Fruit fly (Drosophila melanogaster) whole organism, embryonic: Measurements from ENCODE around the gene GC2.

Experiments used
- Abd-B ChIP-seq: fragments of 200-800 bp; sonication (Bioruptor generic); optimal IDR thresholded peaks from 2 replicates; lab custom pipeline; 2018; ENCODE audit warnings: missing biosample characterization, mild to moderate bottlenecking, missing genetic modification characterization, moderate library complexity
- Bteb2 ChIP-seq: fragments of 200-800 bp; sonication (Bioruptor generic); optimal IDR thresholded peaks from 2 replicates; lab custom pipeline; 2016; ENCODE audit warnings: missing biosample characterization, missing genetic modification characterization
- CG10979 ChIP-seq: fragments of 200-800 bp; sonication (Bioruptor generic); optimal IDR thresholded peaks from 2 replicates; lab custom pipeline; 2018; ENCODE audit warnings: missing biosample characterization, mild to moderate bottlenecking, missing genetic modification characterization, moderate library complexity
- CG11398 ChIP-seq: fragments of 200-800 bp; sonication (Bioruptor generic); optimal IDR thresholded peaks from 2 replicates; lab custom pipeline; 2016; ENCODE audit warnings: missing biosample characterization, missing genetic modification characterization
- CG11456 ChIP-seq: fragments of 200-800 bp; sonication (Bioruptor generic); IDR thresholded peaks from 3 replicates; pipeline ENCODE4 v1.3.6; 2022; ENCODE audit warnings: missing biosample characterization, missing genetic modification characterization
- CG12236 ChIP-seq: fragments of 200-800 bp; sonication (Bioruptor generic); optimal IDR thresholded peaks from 2 replicates; lab custom pipeline; 2016; ENCODE audit warnings: missing biosample characterization, missing genetic modification characterization
- CG12744 ChIP-seq: fragments of 200-800 bp; sonication (Bioruptor generic); optimal IDR thresholded peaks from 2 replicates; lab custom pipeline; 2016; ENCODE audit warnings: missing biosample characterization, missing genetic modification characterization
- CG12769 ChIP-seq: fragments of 200-800 bp; sonication (Bioruptor generic); optimal IDR thresholded peaks from 2 replicates; lab custom pipeline; 2019; ENCODE audit warnings: missing biosample characterization, mild to moderate bottlenecking, missing genetic modification characterization, moderate library complexity
- CG13287 ChIP-seq: fragments of 200-800 bp; sonication (Bioruptor generic); IDR thresholded peaks from 2 replicates; pipeline ENCODE4 v1.3.6; 2022; ENCODE audit warnings: missing biosample characterization, missing genetic modification characterization; ENCODE audit not compliant: partially characterized antibody
- CG14050 ChIP-seq: fragments of 200-800 bp; sonication (Bioruptor generic); IDR thresholded peaks from 3 replicates; pipeline ENCODE4 v1.3.6; 2022; ENCODE audit warnings: missing biosample characterization, missing genetic modification characterization
- CG14710 ChIP-seq: fragments of 200-800 bp; sonication (Bioruptor generic); optimal IDR thresholded peaks from 3 replicates; lab custom pipeline; 2019; ENCODE audit warnings: missing biosample characterization, mild to moderate bottlenecking, missing genetic modification characterization, moderate library complexity
- CG32767 ChIP-seq: fragments of 200-800 bp; sonication (Bioruptor generic); IDR thresholded peaks from 2 replicates; pipeline ENCODE4 v1.3.6; 2022; ENCODE audit warnings: missing biosample characterization, missing genetic modification characterization
- CG3281 ChIP-seq: fragments of 200-800 bp; sonication (Bioruptor generic); optimal IDR thresholded peaks from 3 replicates; lab custom pipeline; 2017; ENCODE audit warnings: missing biosample characterization, mild to moderate bottlenecking, missing genetic modification characterization
- CG9727 ChIP-seq: fragments of 200-800 bp; sonication (Bioruptor generic); optimal IDR thresholded peaks from 3 replicates; lab custom pipeline; 2017; ENCODE audit warnings: missing biosample characterization, mild to moderate bottlenecking, missing genetic modification characterization
- CoRest ChIP-seq: fragments of 200-800 bp; sonication (Bioruptor generic); optimal IDR thresholded peaks from 3 replicates; lab custom pipeline; 2018; ENCODE audit warnings: missing biosample characterization, mild to moderate bottlenecking, missing genetic modification characterization, moderate library complexity
- Dip2 ChIP-seq: fragments of 200-800 bp; sonication (Bioruptor generic); IDR thresholded peaks from 2 replicates; pipeline ENCODE4 v1.3.6; 2022; ENCODE audit warnings: missing biosample characterization, missing genetic modification characterization
- HHEX ChIP-seq: fragments of 200-800 bp; sonication (Bioruptor generic); optimal IDR thresholded peaks from 3 replicates; lab custom pipeline; 2017; ENCODE audit warnings: missing biosample characterization, mild to moderate bottlenecking, missing genetic modification characterization, missing genetic modification reagents
- HLH3B ChIP-seq: fragments of 200-800 bp; sonication (Bioruptor generic); IDR thresholded peaks from 2 replicates; pipeline ENCODE4 v1.3.6; 2022; ENCODE audit warnings: missing biosample characterization, missing genetic modification characterization
- Hsf ChIP-seq: fragments of 200-800 bp; sonication (Bioruptor generic); optimal IDR thresholded peaks from 3 replicates; lab custom pipeline; 2016; ENCODE audit warnings: missing biosample characterization, missing genetic modification characterization
- Pdp1 ChIP-seq, 2 experiments: fragments of 200-800 bp; sonication (Bioruptor generic); optimal IDR thresholded peaks; 3 replicates each; lab custom pipeline; 2016; ENCODE audit warnings: missing biosample characterization in 2 of 2, missing genetic modification characterization in 2 of 2, mild to moderate bottlenecking in 1 of 2, moderate library complexity in 1 of 2
- Sin3A ChIP-seq: fragments of >200 bp; optimal IDR thresholded peaks from 2 replicates; lab custom pipeline; 2018
- ewg ChIP-seq: fragments of 200-800 bp; sonication (Bioruptor generic); optimal IDR thresholded peaks from 3 replicates; lab custom pipeline; 2017; ENCODE audit warnings: mild to moderate bottlenecking, missing biosample characterization, missing genetic modification reagents, missing genetic modification characterization
- eyg ChIP-seq: fragments of 200-800 bp; sonication (Bioruptor generic); optimal IDR thresholded peaks from 3 replicates; lab custom pipeline; 2016; ENCODE audit warnings: missing biosample characterization, missing genetic modification characterization
- fru ChIP-seq: fragments of >200 bp; optimal IDR thresholded peaks from 2 replicates; lab custom pipeline; 2017
- nmo ChIP-seq: fragments of 200-800 bp; sonication (Bioruptor generic); optimal IDR thresholded peaks from 2 replicates; lab custom pipeline; 2018; ENCODE audit warnings: missing biosample characterization, mild to moderate bottlenecking, missing genetic modification characterization, moderate library complexity
- pfk ChIP-seq: fragments of 200-800 bp; sonication (Bioruptor generic); optimal IDR thresholded peaks from 2 replicates; lab custom pipeline; 2018; ENCODE audit warnings: missing biosample characterization, mild to moderate bottlenecking, missing genetic modification characterization, moderate library complexity
- rib ChIP-seq: fragments of 200-800 bp; sonication (Bioruptor generic); IDR thresholded peaks from 2 replicates; pipeline ENCODE4 v1.3.6; 2022; ENCODE audit warnings: missing biosample characterization, missing genetic modification characterization
- scrt ChIP-seq: fragments of 200-800 bp; sonication (Bioruptor generic); optimal IDR thresholded peaks from 2 replicates; lab custom pipeline; 2018; ENCODE audit warnings: missing biosample characterization, mild to moderate bottlenecking, missing genetic modification characterization, moderate library complexity
- stwl ChIP-seq: fragments of 200-800 bp; sonication (Bioruptor generic); optimal IDR thresholded peaks from 3 replicates; lab custom pipeline; 2018; ENCODE audit warnings: missing biosample characterization, mild to moderate bottlenecking, missing genetic modification characterization, moderate library complexity
- ttk ChIP-seq: fragments of 200-800 bp; sonication (Bioruptor generic); IDR thresholded peaks from 2 replicates; pipeline ENCODE4 v2.1.2; 2022; ENCODE audit warnings: missing biosample characterization, missing genetic modification characterization

The GC2 gene

DNA sequence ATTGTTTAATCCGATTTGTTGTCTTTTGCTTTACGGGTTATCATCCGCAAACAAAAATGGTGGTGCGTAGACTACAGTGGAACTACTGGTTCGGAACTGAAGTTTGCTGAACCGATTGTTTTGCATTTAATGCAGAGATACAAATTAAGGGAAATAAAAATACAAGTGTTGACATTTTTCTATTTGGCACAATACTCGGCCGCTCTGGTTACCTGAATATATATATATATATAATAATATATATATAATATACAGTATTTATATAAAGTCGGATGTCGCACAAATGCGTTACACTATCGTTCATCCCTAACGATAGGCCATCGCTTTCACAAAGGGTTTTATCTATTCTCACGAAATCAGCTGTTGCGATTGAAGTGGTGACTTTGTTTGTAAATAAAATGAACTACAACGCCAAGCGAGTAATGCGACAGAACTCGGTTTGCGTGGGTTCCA, 45.4 kb downstream of the GC2 start, which contains the start of the genes DCAF12 and Spt3 (continued):
- TF ChIP-seq CG12236 (GFP tag; lab: Kevin White, UChicago) (no peak), CG10979 (tag; lab: Kevin White, UChicago) (no peak), CG14710 (tag; lab: Kevin White, UChicago) (peak; percentile 83)

- TF ChIP-seq CG9727 (GFP tag; lab: Kevin White, UChicago) (no peak), CG11456 (GFP tag; lab: Robert Waterston, UW) (no peak), Abd-B (GFP tag; lab: Kevin White, UChicago) (no peak), Bteb2 (GFP tag; lab: Kevin White, UChicago) (no peak), CG12744 (GFP tag; lab: Kevin White, UChicago) (no peak), rib (GFP tag; lab: Robert Waterston, UW) (no peak), stwl (tag; lab: Kevin White, UChicago) (peak; percentile 16), pfk (GFP tag; lab: Kevin White, UChicago) (peak; percentile 90), fru (lab: Kevin White, UChicago) (no peak), Pdp1 (GFP tag; optimal IDR thresholded peaks at IDR 0.05; lab: Kevin White, UChicago) (no peak), Hsf (GFP tag; lab: Kevin White, UChicago) (no peak), eyg (GFP tag; lab: Kevin White, UChicago) (no peak), CG32767 (GFP tag; lab: Robert Waterston, UW) (no peak), CoRest (tag; lab: Kevin White, UChicago) (no peak), nmo (GFP tag; lab: Kevin White, UChicago) (no peak), scrt (GFP tag; lab: Kevin White, UChicago) (peak; percentile 97), ewg (GFP tag; lab: Kevin White, UChicago) (peak; percentile 58), Sin3A (lab: Kevin White, UChicago) (no peak), CG3281 (no peak), HLH3B (GFP tag; lab: Robert Waterston, UW) (no peak), HHEX (GFP tag; lab: Kevin White, UChicago) (no peak), CG12769 (tag; lab: Kevin White, UChicago) (no peak), CG11398 (GFP tag; lab: Kevin White, UChicago) (no peak), Dip2 (GFP tag; lab: Robert Waterston, UW) (no peak), CG14050 (GFP tag; lab: Robert Waterston, UW) (no peak), ttk (GFP tag; lab: Robert Waterston, UW) (no peak), CG13287 (GFP tag; lab: Robert Waterston, UW) (no peak)
These were observed 49.5 kb downstream of the GC2 start for dm6 chr3R:12020987-12021386.
